Worm (Caenorhabditis elegans): ENCODE measurements around the gene C51E3.9.

The C51E3.9 gene

DNA sequence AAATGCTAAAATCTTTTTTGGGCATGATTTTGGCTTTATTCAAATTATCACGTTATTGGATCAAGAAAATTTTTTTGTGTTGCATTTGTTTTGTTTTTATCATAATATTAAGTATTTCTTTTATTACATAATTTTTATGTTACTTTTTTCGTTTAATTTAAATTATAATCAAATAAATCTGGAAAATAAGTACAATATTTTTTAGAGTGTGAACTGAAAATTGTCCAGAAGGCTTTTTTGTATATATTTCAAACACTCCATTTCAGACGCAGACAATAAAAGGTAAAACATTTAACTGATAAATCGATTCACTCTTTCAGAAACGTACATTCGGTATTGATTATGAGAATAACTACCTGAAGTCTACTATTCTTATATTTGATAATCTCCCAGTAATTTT, 38.4 kb upstream of the C51E3.9 start, which contains the start of gene C08B6.11:
C08B6.11 (plus strand) TSS at position 301 of the 400 bp plus-strand sequence.
- TF ChIP-seq mel-28 (tag; optimal IDR thresholded peaks at IDR 0.05; ENCODE audit: borderline replicate concordance) (no peak), bed-2 (GFP tag; IDR thresholded peaks at IDR 0.05) (no peak), nfyb-1 (GFP tag; IDR thresholded peaks at IDR 0.05) (no peak), attf-3 (GFP tag; conservative IDR thresholded peaks at IDR 0.05) (no peak), rpc-1 (optimal IDR thresholded peaks at IDR 0.05) (no peak), rpc-1 (tag; optimal IDR thresholded peaks at IDR 0.05) (no peak), hrde-1 (tag; optimal IDR thresholded peaks at IDR 0.05; ENCODE audit: borderline replicate concordance) (no peak), attf-6 (GFP tag; IDR thresholded peaks at IDR 0.05) (no peak), mcd-1 (GFP tag; IDR thresholded peaks at IDR 0.05) (no peak), cebp-2 (GFP tag; IDR thresholded peaks at IDR 0.05) (no peak), ztf-6 (GFP tag; IDR thresholded peaks at IDR 0.05) (no peak), ceh-91 (GFP tag; IDR thresholded peaks at IDR 0.05) (no peak), F33H1.4 (GFP tag; IDR thresholded peaks at IDR 0.05) (no peak), him-1 (tag; optimal IDR thresholded peaks at IDR 0.05) (no peak), repo-1 (tag; optimal IDR thresholded peaks at IDR 0.05) (no peak), snpc-4 (GFP tag; optimal IDR thresholded peaks at IDR 0.05) (no peak), snpc-4 (tag; optimal IDR thresholded peaks at IDR 0.05) (no peak)

DNA sequence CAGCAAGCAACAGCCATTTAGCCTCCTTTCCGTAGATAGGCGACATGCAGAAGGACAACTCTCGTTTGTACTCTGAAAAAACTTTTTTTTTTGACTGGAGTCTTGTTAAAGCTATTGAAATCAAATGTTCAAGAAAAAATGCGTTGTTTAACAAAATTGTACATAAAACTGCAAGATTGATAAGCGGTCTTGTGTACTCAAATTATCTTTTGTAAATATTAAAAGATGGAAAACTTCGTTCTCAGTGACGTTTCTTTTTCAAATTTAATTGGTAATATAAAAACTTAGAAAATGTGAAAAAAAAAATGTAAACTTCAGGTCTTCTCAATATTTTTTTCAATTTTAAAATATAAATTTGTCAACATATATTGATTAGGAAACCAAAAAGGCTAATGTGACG, 34.6 kb upstream of the C51E3.9 start:
- TF ChIP-seq hlh-12 (tag; optimal IDR thresholded peaks at IDR 0.05), result no peak
- no peak for TF ChIP-seq let-526 (GFP tag; IDR thresholded peaks at IDR 0.05)
- no peak for TF ChIP-seq dpff-1 (tag; optimal IDR thresholded peaks at IDR 0.05)
- TF ChIP-seq ama-1 (optimal IDR thresholded peaks at IDR 0.05), result no peak
- no peak for TF ChIP-seq ama-1 (GFP tag; optimal IDR thresholded peaks at IDR 0.05)
- TF ChIP-seq D2030.7 (GFP tag; IDR thresholded peaks at IDR 0.05), result no peak
- TF ChIP-seq rpc-1 (optimal IDR thresholded peaks at IDR 0.05), result no peak
- TF ChIP-seq rpc-1 (tag; optimal IDR thresholded peaks at IDR 0.05), result no peak
- TF ChIP-seq tbp1 (GFP tag; optimal IDR thresholded peaks at IDR 0.05), result no peak
- TF ChIP-seq T07F8.4 (tag; optimal IDR thresholded peaks at IDR 0.05), result no peak
- TF ChIP-seq mcd-1 (GFP tag; IDR thresholded peaks at IDR 0.05), result no peak
- no peak for TF ChIP-seq C06A6.2 (GFP tag; conservative IDR thresholded peaks at IDR 0.05)
- no peak for TF ChIP-seq lag-1 (GFP tag; IDR thresholded peaks at IDR 0.05)
- no peak for TF ChIP-seq cebp-2 (GFP tag; IDR thresholded peaks at IDR 0.05)
- TF ChIP-seq xnd-1 (tag; optimal IDR thresholded peaks at IDR 0.05), result no peak
- no peak for TF ChIP-seq F57A8.1 (GFP tag; optimal IDR thresholded peaks at IDR 0.05)
- TF ChIP-seq nfya-2 (GFP tag; IDR thresholded peaks at IDR 0.05), result no peak
- TF ChIP-seq pha-4 (tag; optimal IDR thresholded peaks at IDR 0.05), result no peak
- TF ChIP-seq somi-1 (GFP tag; optimal IDR thresholded peaks at IDR 0.05), result no peak

DNA sequence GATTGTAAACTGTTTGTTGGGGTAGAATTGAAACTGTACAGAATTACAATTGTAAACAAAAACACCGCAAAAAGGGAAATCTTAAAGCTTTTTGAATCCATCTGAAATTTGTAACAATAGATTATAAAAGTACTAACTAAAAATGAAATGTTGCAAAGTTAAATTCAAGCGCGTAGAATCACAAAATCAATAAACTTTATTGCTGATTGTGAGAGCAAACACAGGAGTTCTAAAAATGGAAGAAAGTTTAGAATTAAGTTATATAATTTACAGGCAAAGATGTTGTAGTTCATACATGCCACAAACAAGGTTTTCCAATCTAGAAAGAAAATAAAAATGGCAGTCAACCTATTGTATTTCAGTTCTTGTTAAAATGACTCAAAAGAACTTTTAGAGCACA, 33.6 kb upstream of the C51E3.9 start, which contains the start of gene C08B6.3:
C08B6.3 (minus strand) TSS at position 101 of the 400 bp plus-strand sequence.
- TF ChIP-seq aptf-3 (GFP tag; IDR thresholded peaks at IDR 0.05) (no peak), snpc-4 (GFP tag; optimal IDR thresholded peaks at IDR 0.05) (no peak), snpc-4 (tag; optimal IDR thresholded peaks at IDR 0.05) (no peak), B0336.3 (GFP tag; IDR thresholded peaks at IDR 0.05) (no peak), gei-17 (GFP tag; optimal IDR thresholded peaks at IDR 0.05) (no peak), ceh-79 (tag; optimal IDR thresholded peaks at IDR 0.05) (no peak), chd-7 (tag; optimal IDR thresholded peaks at IDR 0.05) (no peak), nhr-80 (tag; optimal IDR thresholded peaks at IDR 0.05) (no peak), madf-8 (GFP tag; conservative IDR thresholded peaks at IDR 0.05) (no peak)

Measured in whole organism, young adult.